Fruit fly (Drosophila melanogaster) whole organism, adult: Measurements from ENCODE around the gene LManI.
A peak's percentile ranks its signal among the peaks of the same experiment; 100 is the strongest.

Source experiments
- Crg-1 ChIP-seq: fragments of 200-800 bp; sonication (Bioruptor generic); optimal IDR thresholded peaks from 2 replicates; lab custom pipeline; 2016; ENCODE audit warnings: missing biosample characterization, missing genetic modification characterization
- bab1 ChIP-seq: fragments of 200-800 bp; sonication (Bioruptor generic); optimal IDR thresholded peaks from 3 replicates; lab custom pipeline; 2019; ENCODE audit warnings: missing biosample characterization, mild to moderate bottlenecking, missing genetic modification characterization, moderate library complexity
- kay ChIP-seq: fragments of 200-800 bp; sonication (Bioruptor generic); peaks from one replicate; lab custom pipeline; 2016; ENCODE audit warnings: missing biosample characterization, missing genetic modification characterization, borderline replicate concordance

Gene LManI

DNA sequence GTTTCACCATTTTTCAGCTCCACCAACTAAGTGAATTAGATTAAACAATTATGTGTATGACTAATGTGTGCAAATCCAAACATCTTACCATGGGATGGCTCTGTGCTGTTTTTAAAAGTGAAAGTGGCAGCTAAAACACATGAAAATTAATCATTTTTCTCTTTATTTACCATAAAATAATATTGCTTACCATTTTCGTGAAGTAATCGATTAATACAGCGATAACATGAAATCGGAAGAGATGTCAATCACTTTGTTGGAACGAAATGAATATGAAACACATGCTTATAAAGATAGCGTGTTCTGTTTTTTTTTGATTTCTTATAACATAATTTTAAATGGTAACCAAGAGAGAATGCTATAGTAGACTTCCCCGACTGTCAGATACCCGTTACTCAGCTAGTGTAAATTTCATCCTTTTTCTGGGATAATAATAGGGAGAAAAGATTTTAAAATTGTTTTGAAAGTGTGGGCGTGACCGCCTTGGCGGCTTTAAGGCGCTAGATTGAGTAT is 53.2 kb downstream of the LManI start:
- TF ChIP-seq Crg-1 (GFP tag; lab: Kevin White, UChicago), result no peak
- TF ChIP-seq bab1 (GFP tag; lab: Kevin White, UChicago), result peak; percentile 39
- peak; percentile 86 for TF ChIP-seq kay
